Fruit fly (Drosophila melanogaster) whole organism, embryonic: Measurements from ENCODE around the gene CG17154.

Experiments
- Ada2b ChIP-seq: fragments of 200-800 bp; sonication (Bioruptor generic); IDR thresholded peaks from 2 replicates; pipeline ENCODE4 v1.3.6; 2022; ENCODE audit warnings: missing biosample characterization, missing genetic modification characterization
- Atf3 ChIP-seq: fragments of 200-800 bp; sonication (Bioruptor generic); optimal IDR thresholded peaks from 3 replicates; lab custom pipeline; 2016; ENCODE audit warnings: missing biosample characterization, missing genetic modification characterization
- Awh ChIP-seq: fragments of 200-800 bp; sonication (Bioruptor generic); IDR thresholded peaks from 2 replicates; pipeline ENCODE4, ENCODE4 v1.3.6; 2022; ENCODE audit warnings: missing biosample characterization, missing genetic modification characterization
- CG11560 ChIP-seq: fragments of 200-800 bp; sonication (Bioruptor generic); IDR thresholded peaks from 3 replicates; pipeline ENCODE4 v1.3.6; 2022; ENCODE audit warnings: missing biosample characterization, missing genetic modification characterization
- CG15269 ChIP-seq: fragments of 200-800 bp; sonication (Bioruptor generic); optimal IDR thresholded peaks from 2 replicates; lab custom pipeline; 2018; ENCODE audit warnings: missing biosample characterization, mild to moderate bottlenecking, missing genetic modification characterization, moderate library complexity
- CG17328 ChIP-seq: fragments of 200-800 bp; sonication (Bioruptor generic); IDR thresholded peaks from 2 replicates; pipeline ENCODE4 v1.3.6; 2022; ENCODE audit warnings: missing biosample characterization, missing genetic modification characterization
- CG17385 ChIP-seq: fragments of 200-800 bp; sonication (Bioruptor generic); optimal IDR thresholded peaks from 3 replicates; lab custom pipeline; 2018; ENCODE audit warnings: missing biosample characterization, mild to moderate bottlenecking, missing genetic modification characterization
- CG17802 ChIP-seq: fragments of 200-800 bp; sonication (Bioruptor generic); optimal IDR thresholded peaks from 2 replicates; lab custom pipeline; 2018; ENCODE audit warnings: missing biosample characterization, mild to moderate bottlenecking, missing genetic modification characterization, moderate library complexity
- CG17912 ChIP-seq: fragments of 200-800 bp; sonication (Bioruptor generic); optimal IDR thresholded peaks from 2 replicates; lab custom pipeline; 2018; ENCODE audit warnings: missing biosample characterization, mild to moderate bottlenecking, missing genetic modification characterization
- CG18476 ChIP-seq: fragments of 200-800 bp; sonication (Bioruptor generic); optimal IDR thresholded peaks from 2 replicates; lab custom pipeline; 2016; ENCODE audit warnings: missing biosample characterization, mild to moderate bottlenecking, missing genetic modification characterization
- CG2116 ChIP-seq: fragments of 200-800 bp; sonication (Bioruptor generic); optimal IDR thresholded peaks from 3 replicates; lab custom pipeline; 2018; ENCODE audit warnings: missing biosample characterization, mild to moderate bottlenecking, missing genetic modification characterization
- CG30431 ChIP-seq: fragments of 200-800 bp; sonication (Bioruptor generic); optimal IDR thresholded peaks from 2 replicates; lab custom pipeline; 2017; ENCODE audit warnings: missing biosample characterization, missing genetic modification characterization
- CG3847 ChIP-seq: fragments of 200-800 bp; sonication (Bioruptor generic); IDR thresholded peaks from 2 replicates; pipeline ENCODE4 v1.3.6; 2022; ENCODE audit warnings: missing biosample characterization, missing genetic modification characterization
- CG4328 ChIP-seq: fragments of 200-800 bp; sonication (Bioruptor generic); optimal IDR thresholded peaks from 3 replicates; lab custom pipeline; 2017; ENCODE audit warnings: missing biosample characterization, missing genetic modification reagents, missing genetic modification characterization
- CG4360 ChIP-seq: fragments of 200-800 bp; sonication (Bioruptor generic); IDR thresholded peaks from 2 replicates; pipeline ENCODE4 v1.3.6; 2022; ENCODE audit warnings: missing biosample characterization, missing genetic modification characterization
- CG4424 ChIP-seq: fragments of 200-800 bp; sonication (Bioruptor generic); optimal IDR thresholded peaks from 3 replicates; lab custom pipeline; 2016; ENCODE audit warnings: missing biosample characterization, missing genetic modification characterization
- CG4617 ChIP-seq: fragments of 200-800 bp; sonication (Bioruptor generic); optimal IDR thresholded peaks from 3 replicates; lab custom pipeline; 2016; ENCODE audit warnings: missing biosample characterization, missing genetic modification characterization, borderline replicate concordance
- CG4730 ChIP-seq: fragments of 200-800 bp; sonication (Bioruptor generic); IDR thresholded peaks from 2 replicates; pipeline ENCODE4 v1.3.6; 2022; ENCODE audit warnings: missing biosample characterization, missing genetic modification characterization
- CG6683 ChIP-seq: fragments of 200-800 bp; sonication (Bioruptor generic); optimal IDR thresholded peaks from 2 replicates; lab custom pipeline; 2017; ENCODE audit warnings: missing biosample characterization, mild to moderate bottlenecking, missing genetic modification characterization, missing genetic modification reagents
- CG6765 ChIP-seq: fragments of 200-800 bp; sonication (Bioruptor generic); optimal IDR thresholded peaks from 3 replicates; lab custom pipeline; 2017; ENCODE audit warnings: missing biosample characterization, mild to moderate bottlenecking, missing genetic modification characterization
- CG6791 ChIP-seq: fragments of 200-800 bp; sonication (Bioruptor generic); IDR thresholded peaks from 3 replicates; pipeline ENCODE4 v1.3.6; 2022; ENCODE audit warnings: missing biosample characterization, missing genetic modification characterization; ENCODE audit not compliant: partially characterized antibody
- CG9437 ChIP-seq: fragments of 200-800 bp; sonication (Bioruptor generic); optimal IDR thresholded peaks from 2 replicates; lab custom pipeline; 2018; ENCODE audit warnings: missing biosample characterization, mild to moderate bottlenecking, missing genetic modification characterization
- CoRest ChIP-seq: fragments of 200-800 bp; sonication (Bioruptor generic); optimal IDR thresholded peaks from 3 replicates; lab custom pipeline; 2018; ENCODE audit warnings: missing biosample characterization, mild to moderate bottlenecking, missing genetic modification characterization, moderate library complexity
- Dip3 ChIP-seq: fragments of 200-800 bp; sonication (Bioruptor generic); optimal IDR thresholded peaks from 3 replicates; lab custom pipeline; 2016; ENCODE audit warnings: missing biosample characterization, missing genetic modification characterization
- Dref ChIP-seq: fragments of 200-800 bp; sonication (Bioruptor generic); IDR thresholded peaks from 2 replicates; pipeline ENCODE4 v1.3.6; 2022; ENCODE audit warnings: missing biosample characterization, missing genetic modification characterization
- E2f1 ChIP-seq: fragments of 200-800 bp; sonication (Bioruptor generic); IDR thresholded peaks from 2 replicates; pipeline ENCODE4 v1.3.6; 2022; ENCODE audit warnings: missing biosample characterization, missing genetic modification characterization
- Gug ChIP-seq: fragments of 200-800 bp; sonication (Bioruptor generic); IDR thresholded peaks from 4 replicates; pipeline ENCODE4 v1.3.6; 2022; ENCODE audit warnings: missing biosample characterization, missing genetic modification characterization
- HLH54F ChIP-seq: fragments of 200-800 bp; sonication (Bioruptor generic); optimal IDR thresholded peaks from 3 replicates; lab custom pipeline; 2016; ENCODE audit warnings: missing biosample characterization, missing genetic modification characterization
- Hey ChIP-seq: fragments of 200-800 bp; sonication (Bioruptor generic); optimal IDR thresholded peaks from 3 replicates; lab custom pipeline; 2018; ENCODE audit warnings: missing biosample characterization, mild to moderate bottlenecking, missing genetic modification characterization
- NFAT ChIP-seq: fragments of 200-800 bp; sonication (Bioruptor generic); IDR thresholded peaks from 2 replicates; pipeline ENCODE4 v1.3.6; 2022; ENCODE audit warnings: missing biosample characterization, missing genetic modification characterization
- Ptx1 ChIP-seq: fragments of 200-800 bp; sonication (Bioruptor generic); IDR thresholded peaks from 2 replicates; pipeline ENCODE4 v1.3.6; 2022; ENCODE audit warnings: missing biosample characterization, missing genetic modification characterization
- Side ChIP-seq: fragments of 200-800 bp; sonication (Bioruptor generic); optimal IDR thresholded peaks from 2 replicates; lab custom pipeline; 2016; ENCODE audit warnings: missing biosample characterization, missing genetic modification characterization
- Xbp1 ChIP-seq: fragments of 200-800 bp; sonication (Bioruptor generic); optimal IDR thresholded peaks from 3 replicates; lab custom pipeline; 2016; ENCODE audit warnings: missing biosample characterization, mild to moderate bottlenecking, missing genetic modification characterization
- cad ChIP-seq: fragments of >200 bp; optimal IDR thresholded peaks from 2 replicates; lab custom pipeline; 2017; ENCODE audit warnings: missing biosample characterization, missing genetic modification characterization
- chm ChIP-seq: fragments of 200-800 bp; sonication (Bioruptor generic); IDR thresholded peaks from 2 replicates; pipeline ENCODE4 v1.3.6; 2022; ENCODE audit warnings: missing biosample characterization, missing genetic modification characterization
- disco-r ChIP-seq: fragments of 200-800 bp; sonication (Bioruptor generic); optimal IDR thresholded peaks from 2 replicates; lab custom pipeline; 2016; ENCODE audit warnings: missing biosample characterization, missing genetic modification characterization
- gcm ChIP-seq: fragments of 200-800 bp; sonication (Bioruptor generic); optimal IDR thresholded peaks from 2 replicates; lab custom pipeline; 2019; ENCODE audit warnings: missing biosample characterization, mild to moderate bottlenecking, missing genetic modification characterization, moderate library complexity
- jing ChIP-seq: fragments of 200-800 bp; sonication (Bioruptor generic); optimal IDR thresholded peaks from 2 replicates; lab custom pipeline; 2018; ENCODE audit warnings: missing biosample characterization, mild to moderate bottlenecking, missing genetic modification characterization
- ken ChIP-seq: fragments of 200-800 bp; sonication (Bioruptor generic); IDR thresholded peaks from 3 replicates; pipeline ENCODE4 v1.3.6; 2022; ENCODE audit warnings: missing biosample characterization, missing genetic modification characterization
- klu ChIP-seq: fragments of 200-800 bp; sonication (Bioruptor generic); IDR thresholded peaks from 2 replicates; pipeline ENCODE4 v1.3.6; 2022; ENCODE audit warnings: missing biosample characterization, missing genetic modification characterization
- lov ChIP-seq, 2 experiments: fragments of 200-800 bp in 1 of 2; fragments of >200 bp in 1 of 2; sonication (Bioruptor generic) in 1 of 2; IDR thresholded peaks in 1 of 2; optimal IDR thresholded peaks in 1 of 2; 2 replicates in 1 of 2; 3 replicates in 1 of 2; pipeline versions ENCODE4 v1.3.6 to Lab custom; 2017 to 2022; ENCODE audit warnings: missing biosample characterization in 1 of 2, missing genetic modification characterization in 1 of 2
- luna ChIP-seq: fragments of 200-800 bp; sonication (Bioruptor generic); optimal IDR thresholded peaks from 2 replicates; lab custom pipeline; 2016; ENCODE audit warnings: missing biosample characterization, missing genetic modification characterization
- rib ChIP-seq: fragments of 200-800 bp; sonication (Bioruptor generic); IDR thresholded peaks from 2 replicates; pipeline ENCODE4 v1.3.6; 2022; ENCODE audit warnings: missing biosample characterization, missing genetic modification characterization
- ro ChIP-seq: fragments of 200-800 bp; sonication (Bioruptor generic); IDR thresholded peaks from 2 replicates; pipeline ENCODE4 v1.3.6; 2022; ENCODE audit warnings: missing biosample characterization, missing genetic modification characterization
- sens ChIP-seq: fragments of 200-800 bp; sonication (Bioruptor generic); peaks from one replicate; lab custom pipeline; 2016; ENCODE audit warnings: missing biosample characterization, missing genetic modification characterization
- sisA ChIP-seq: fragments of 200-800 bp; sonication (Bioruptor generic); IDR thresholded peaks from 2 replicates; pipeline ENCODE4 v1.3.6; 2022; ENCODE audit warnings: missing biosample characterization, missing genetic modification characterization
- slbo ChIP-seq: fragments of 200-800 bp; sonication (Bioruptor generic); IDR thresholded peaks from 2 replicates; pipeline ENCODE4 v1.3.6; 2022; ENCODE audit warnings: missing biosample characterization, missing genetic modification characterization
- stc ChIP-seq: fragments of 200-800 bp; sonication (Bioruptor generic); IDR thresholded peaks from 2 replicates; pipeline ENCODE4 v1.3.6; 2022; ENCODE audit warnings: missing biosample characterization, missing genetic modification characterization
- vvl ChIP-seq: fragments of 200-800 bp; sonication (Bioruptor generic); IDR thresholded peaks from 2 replicates; pipeline ENCODE4 v1.3.6; 2022; ENCODE audit warnings: missing biosample characterization, missing genetic modification characterization
- z ChIP-seq: fragments of 200-800 bp; sonication (Bioruptor generic); IDR thresholded peaks from 3 replicates; pipeline ENCODE4 v1.3.6; 2022; ENCODE audit warnings: missing biosample characterization, missing genetic modification characterization

Gene CG17154

DNA sequence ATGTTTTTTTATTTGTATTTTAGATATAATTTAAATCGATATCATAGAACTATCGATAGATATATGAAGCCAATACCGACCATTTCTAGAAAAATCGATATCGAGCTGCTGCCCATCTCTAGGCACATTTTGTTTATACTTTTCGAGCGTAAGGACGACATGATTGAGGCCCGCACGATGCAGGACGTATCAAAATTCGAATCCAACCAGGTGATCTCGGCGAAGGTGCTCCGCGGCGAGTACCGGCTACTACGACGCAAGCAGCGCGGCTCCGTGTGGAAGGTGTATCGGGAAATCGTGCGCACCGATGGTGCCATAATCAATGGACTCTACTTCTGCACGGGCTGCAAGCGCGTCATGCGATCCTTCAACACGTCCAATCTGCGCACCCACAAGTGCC is 29.7 kb downstream of the CG17154 start, which contains the start of gene ssp (continued):
- no peak for TF ChIP-seq CG4730
- no peak for TF ChIP-seq z (GFP tag; lab: Robert Waterston, UW)
- TF ChIP-seq luna (GFP tag; lab: Kevin White, UChicago): no peak
- TF ChIP-seq CG17385 (GFP tag; lab: Kevin White, UChicago): no peak
- no peak for TF ChIP-seq Atf3 (GFP tag; lab: Kevin White, UChicago)
- TF ChIP-seq ken (GFP tag; lab: Robert Waterston, UW): no peak
- TF ChIP-seq Dref: peak; percentile 87
- TF ChIP-seq chm (GFP tag; lab: Robert Waterston, UW): 0 out of 2 replicates have a peak, but pooled peaks have one; percentile 7
- TF ChIP-seq CG4424 (GFP tag; lab: Kevin White, UChicago): no peak
- peak; percentile 27 for TF ChIP-seq CG2116 (GFP tag; lab: Kevin White, UChicago)
- TF ChIP-seq Dip3 (GFP tag; lab: Kevin White, UChicago): no peak
- TF ChIP-seq CG6765 (GFP tag; lab: Kevin White, UChicago): no peak
- 0 out of 2 replicates have a peak, but pooled peaks have one; percentile 14 for TF ChIP-seq CG4360 (GFP tag; lab: Robert Waterston, UW)
- no peak for TF ChIP-seq Side (GFP tag; lab: Kevin White, UChicago)
- no peak for TF ChIP-seq E2f1 (GFP tag; lab: Robert Waterston, UW)
- TF ChIP-seq CG17802 (tag; lab: Kevin White, UChicago): no peak
- TF ChIP-seq CG17912 (GFP tag; lab: Kevin White, UChicago): no peak
- TF ChIP-seq Awh: no peak
- no peak for TF ChIP-seq CG9437 (GFP tag; lab: Kevin White, UChicago)
- no peak for TF ChIP-seq ro (GFP tag; lab: Robert Waterston, UW)
- TF ChIP-seq Gug (GFP tag; lab: Robert Waterston, UW): no peak
- no peak for TF ChIP-seq Ada2b (GFP tag; lab: Robert Waterston, UW)

DNA sequence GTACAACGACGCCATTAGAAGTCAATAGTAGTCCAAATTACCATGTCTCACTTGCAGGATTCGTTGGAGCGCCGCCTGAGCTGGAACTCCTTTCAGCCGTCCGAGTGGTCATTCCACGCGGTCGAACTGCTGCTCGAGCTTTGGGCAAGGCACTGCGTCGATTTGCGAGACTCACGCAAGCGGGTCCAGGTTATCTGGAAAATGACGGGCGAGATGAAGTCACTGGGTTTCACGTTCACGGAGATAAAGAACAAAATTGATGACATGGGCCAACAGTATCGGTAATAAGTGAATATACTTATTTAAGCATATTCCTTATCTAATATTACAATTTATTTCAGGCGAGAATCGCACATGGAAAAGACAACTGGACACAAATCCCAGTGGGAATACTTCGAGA is 30.2 kb downstream of the CG17154 start:
- TF ChIP-seq CG3847 (GFP tag; lab: Robert Waterston, UW) (no peak), stc (GFP tag; lab: Robert Waterston, UW) (no peak), CG11560 (tag; lab: Robert Waterston, UW) (0 out of 3 replicates have a peak, but pooled peaks have one; percentile 10), Hey (tag; lab: Kevin White, UChicago) (no peak), Xbp1 (no peak), CoRest (tag; lab: Kevin White, UChicago) (no peak), cad (no peak), sens (peak; percentile 12)

DNA sequence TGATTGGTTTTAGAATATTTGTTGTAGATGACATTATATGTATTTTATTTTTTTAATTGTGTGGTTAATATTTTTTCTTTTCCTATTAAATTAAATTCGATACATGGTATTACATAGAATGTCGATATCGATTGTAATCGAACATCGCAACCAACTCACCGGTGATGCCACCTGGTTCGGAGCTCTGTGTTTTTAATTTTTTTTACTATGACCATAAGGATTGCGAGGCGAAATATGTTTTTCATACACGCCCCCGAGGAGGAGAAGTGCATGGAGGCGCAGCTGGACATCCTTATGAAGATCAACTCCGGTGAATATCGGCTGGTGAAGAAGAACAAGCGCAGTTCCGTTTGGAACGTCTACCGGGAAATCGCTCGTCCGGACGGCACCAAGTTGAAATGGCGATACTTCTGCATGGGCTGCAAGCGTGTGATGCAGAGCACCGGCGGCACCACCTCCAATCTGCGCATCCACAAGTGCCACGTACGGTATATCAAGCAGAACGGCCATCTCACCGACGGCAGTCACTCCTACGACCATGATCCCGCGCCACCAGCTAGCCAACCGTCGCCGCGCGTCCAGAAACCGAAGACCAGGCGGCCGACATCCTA is 31.6 kb downstream of the CG17154 start, which contains the start of gene CG11560:
Gene CG11560 (plus strand): TSS at position 145 of the 611 bp plus-strand sequence.
- TF ChIP-seq CG6683 (no peak), disco-r (GFP tag; lab: Kevin White, UChicago) (no peak), slbo (GFP tag; lab: Robert Waterston, UW) (no peak), CG30431 (GFP tag; lab: Kevin White, UChicago) (no peak), CG17328 (GFP tag; lab: Robert Waterston, UW) (no peak), klu (GFP tag; lab: Robert Waterston, UW) (no peak), CG4617 (peak; percentile 24), vvl (GFP tag; lab: Robert Waterston, UW) (no peak), CG18476 (GFP tag; lab: Kevin White, UChicago) (no peak), CG15269 (tag; lab: Kevin White, UChicago) (no peak), lov (optimal IDR thresholded peaks at IDR 0.05; lab: Kevin White, UChicago) (no peak), lov (GFP tag; IDR thresholded peaks at IDR 0.05; lab: Robert Waterston, UW) (no peak), CG4328 (no peak), NFAT (GFP tag; lab: Robert Waterston, UW) (no peak), rib (no peak), HLH54F (no peak), gcm (GFP tag; lab: Kevin White, UChicago) (no peak), sisA (GFP tag; lab: Robert Waterston, UW) (no peak), jing (GFP tag; lab: Kevin White, UChicago) (no peak), CG6791 (peak; percentile 55; the same call in 2 of the 3 replicates), Ptx1 (GFP tag; lab: Robert Waterston, UW) (no peak)
